Fruit fly (Drosophila melanogaster): ENCODE data around the gene ND-51.

Gene ND-51

dm6 chr2L:6062382-6063082 is at the start of gene ND-51, which contains the start of gene CG13994 (continued):
- TF ChIP-seq CG6791 (GFP tag; IDR thresholded peaks at IDR 0.05; ENCODE audit: partially characterized antibody) (no peak), bsh (GFP tag; optimal IDR thresholded peaks at IDR 0.05) (peak; percentile 5 to 82), CG8765 (GFP tag; IDR thresholded peaks at IDR 0.05) (peak; percentile 69), btn (GFP tag; optimal IDR thresholded peaks at IDR 0.05) (peak; percentile 58), her (GFP tag; optimal IDR thresholded peaks at IDR 0.05) (peak; percentile 75), hb (GFP tag; IDR thresholded peaks at IDR 0.05; ENCODE audit: partially characterized antibody) (no peak), org-1 (GFP tag; optimal IDR thresholded peaks at IDR 0.05) (no peak), Dfd (GFP tag; optimal IDR thresholded peaks at IDR 0.05) (no peak), CG10274 (GFP tag; optimal IDR thresholded peaks at IDR 0.05) (peak; percentile 17), CG18599 (GFP tag; optimal IDR thresholded peaks at IDR 0.05) (peak; percentile 86), trem (tag; optimal IDR thresholded peaks at IDR 0.05) (peak; percentile 92), Adf1 (GFP tag; IDR thresholded peaks at IDR 0.05) (peak; percentile 56; the same call in 1 of the 2 replicates), Lhr (GFP tag; optimal IDR thresholded peaks at IDR 0.05) (peak; percentile 57), Atf-2 (GFP tag; optimal IDR thresholded peaks at IDR 0.05) (peak; percentile 85), lbe (GFP tag; optimal IDR thresholded peaks at IDR 0.05) (no peak), CG7357 (GFP tag; IDR thresholded peaks at IDR 0.05) (peak; percentile 73), CG18262 (tag; optimal IDR thresholded peaks at IDR 0.05) (peak; percentile 76), ara (GFP tag; IDR thresholded peaks at IDR 0.05) (peak; percentile 74), CG17328 (GFP tag; IDR thresholded peaks at IDR 0.05) (peak; percentile 79), Fer3 (tag; optimal IDR thresholded peaks at IDR 0.05) (peak; percentile 83), trh (GFP tag; optimal IDR thresholded peaks at IDR 0.05) (peak; percentile 54), Dbx (GFP tag; IDR thresholded peaks at IDR 0.05) (peak; percentile 87), pros (GFP tag; optimal IDR thresholded peaks at IDR 0.05) (no peak), BtbVII (GFP tag; optimal IDR thresholded peaks at IDR 0.05) (peak; percentile 55), CG11398 (GFP tag; optimal IDR thresholded peaks at IDR 0.05) (peak; percentile 75), CG14965 (GFP tag; optimal IDR thresholded peaks at IDR 0.05; ENCODE audit: borderline replicate concordance) (no peak), esg (GFP tag; conservative IDR thresholded peaks at IDR 0.05) (peak; percentile 73), CG7271 (tag; optimal IDR thresholded peaks at IDR 0.05) (peak; percentile 40), CG10321 (GFP tag; IDR thresholded peaks at IDR 0.05) (no peak), CG5953 (GFP tag; IDR thresholded peaks at IDR 0.05) (peak; percentile 63; the same call in 1 of the 2 replicates), CG15479 (GFP tag; optimal IDR thresholded peaks at IDR 0.05) (peak; percentile 50), CG17568 (GFP tag; optimal IDR thresholded peaks at IDR 0.05) (no peak), ham (GFP tag; IDR thresholded peaks at IDR 0.05) (no peak), pho (GFP tag; optimal IDR thresholded peaks at IDR 0.05) (peak; percentile 88), en (GFP tag; optimal IDR thresholded peaks at IDR 0.05) (peak; percentile 44), nerfin-2 (GFP tag; IDR thresholded peaks at IDR 0.05; ENCODE audit: partially characterized antibody) (no peak), CG11247 (GFP tag; IDR thresholded peaks at IDR 0.05) (peak; percentile 66), CG13894 (tag; optimal IDR thresholded peaks at IDR 0.05) (peak; percentile 78), CG16863 (GFP tag; optimal IDR thresholded peaks at IDR 0.05) (peak; percentile 79), CG34376 (GFP tag; optimal IDR thresholded peaks at IDR 0.05) (peak; percentile 66), sim (GFP tag; IDR thresholded peaks at IDR 0.05) (0 out of 2 replicates have a peak, but pooled peaks have one; percentile 16), Spps (tag; optimal IDR thresholded peaks at IDR 0.05) (peak; percentile 57), CG3995 (GFP tag; optimal IDR thresholded peaks at IDR 0.05) (peak; percentile 46), Fer1 (GFP tag; optimal IDR thresholded peaks at IDR 0.05) (peak; percentile 79), dmrt11E (tag; optimal IDR thresholded peaks at IDR 0.05) (peak; percentile 71), CG7786 (GFP tag; optimal IDR thresholded peaks at IDR 0.05) (peak; percentile 73), CG12744 (GFP tag; optimal IDR thresholded peaks at IDR 0.05) (peak; percentile 76), CG8290 (GFP tag; optimal IDR thresholded peaks at IDR 0.05) (peak; percentile 72), CG8290 (tag; optimal IDR thresholded peaks at IDR 0.05) (peak; percentile 57 to 83), Dip2 (GFP tag; IDR thresholded peaks at IDR 0.05) (no peak)
